ENCODE assay signal across 3 fruit fly cellular contexts in the genomic region with DNA sequence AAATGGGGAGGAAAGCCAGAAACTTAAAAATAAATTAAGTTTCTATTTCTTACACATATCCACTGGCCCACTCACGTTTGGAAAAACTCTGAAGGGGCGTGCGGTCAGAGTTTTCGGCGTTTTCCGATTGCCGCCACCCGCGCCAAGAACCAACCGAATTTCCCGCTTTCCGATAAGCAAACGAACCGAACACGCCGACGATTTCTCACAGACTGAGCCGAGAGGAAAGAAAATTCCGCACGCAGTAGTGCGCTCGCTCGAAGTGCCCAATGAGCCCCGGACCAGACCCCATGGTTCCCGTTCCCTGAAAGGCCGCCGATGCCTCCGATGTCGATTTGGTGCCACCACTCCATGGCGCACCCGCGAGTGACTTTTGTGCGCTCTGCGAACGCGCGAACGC.
A peak's percentile ranks its signal among the peaks of the same experiment; 100 is the strongest.
TF ChIP-seq lines count a peak whose summit lies in the region.

A gene (minus strand): TSS at position 219 of the 400 bp plus-strand sequence.

- TF ChIP-seq CTCF in whole organism, embryonic (GFP tag; optimal IDR thresholded peaks at IDR 0.05; lab: Kevin White, UChicago) = no peak

TF ChIP-seq in whole organism, embryonic, 481 proteins besides CTCF, POLR2A, EP300 and RAD21 (continues in another document):
- TF ChIP-seq fd3F (GFP tag; optimal IDR thresholded peaks at IDR 0.05; lab: Kevin White, UChicago) = no peak
- 0 out of 2 replicates have a peak, but pooled peaks have one; percentile 13 for TF ChIP-seq Adf1 (GFP tag; IDR thresholded peaks at IDR 0.05; lab: Robert Waterston, UW)
- 0 out of 3 replicates have a peak, but pooled peaks have one; percentile 37 for TF ChIP-seq CG6175 (GFP tag; IDR thresholded peaks at IDR 0.05; lab: Robert Waterston, UW)
- no peak for TF ChIP-seq CG10462 (GFP tag; optimal IDR thresholded peaks at IDR 0.05; lab: Kevin White, UChicago)
- TF ChIP-seq CG7745 (tag; optimal IDR thresholded peaks at IDR 0.05; lab: Kevin White, UChicago) = no peak
- no peak for TF ChIP-seq CG17186 (GFP tag; optimal IDR thresholded peaks at IDR 0.05; lab: Kevin White, UChicago)
- peak; percentile 80 for TF ChIP-seq CG10543 (GFP tag; optimal IDR thresholded peaks at IDR 0.05; lab: Kevin White, UChicago)
- TF ChIP-seq lbe (GFP tag; optimal IDR thresholded peaks at IDR 0.05; lab: Kevin White, UChicago) = no peak
- no peak for TF ChIP-seq CG7786 (GFP tag; optimal IDR thresholded peaks at IDR 0.05; lab: Kevin White, UChicago)
- no peak for TF ChIP-seq CG13287 (GFP tag; IDR thresholded peaks at IDR 0.05; lab: Robert Waterston, UW; ENCODE audit: partially characterized antibody)
- peak; percentile 13 for TF ChIP-seq CG17829 (tag; optimal IDR thresholded peaks at IDR 0.05; lab: Kevin White, UChicago)
- TF ChIP-seq zf30C (GFP tag; optimal IDR thresholded peaks at IDR 0.05; lab: Kevin White, UChicago) = no peak
- no peak for TF ChIP-seq az2 (GFP tag; optimal IDR thresholded peaks at IDR 0.05; lab: Kevin White, UChicago)
- TF ChIP-seq CG2129 (GFP tag; IDR thresholded peaks at IDR 0.05; lab: Robert Waterston, UW; ENCODE audit: partially characterized antibody) = no peak
- TF ChIP-seq ham (GFP tag; IDR thresholded peaks at IDR 0.05; lab: Robert Waterston, UW) = no peak
- no peak for TF ChIP-seq CG6813 (GFP tag; optimal IDR thresholded peaks at IDR 0.05; lab: Kevin White, UChicago)
- no peak for TF ChIP-seq trem (tag; optimal IDR thresholded peaks at IDR 0.05; lab: Kevin White, UChicago)
- TF ChIP-seq nmo (GFP tag; optimal IDR thresholded peaks at IDR 0.05; lab: Kevin White, UChicago) = no peak
- no peak for TF ChIP-seq ind (GFP tag; optimal IDR thresholded peaks at IDR 0.05; lab: Kevin White, UChicago)
- no peak for TF ChIP-seq Atf6 (GFP tag; IDR thresholded peaks at IDR 0.05; lab: Robert Waterston, UW)
- TF ChIP-seq Atf3 (GFP tag; optimal IDR thresholded peaks at IDR 0.05; lab: Kevin White, UChicago) = no peak
- TF ChIP-seq CG30020 (tag; optimal IDR thresholded peaks at IDR 0.05; lab: Kevin White, UChicago) = no peak
- no peak for TF ChIP-seq CG9437 (GFP tag; optimal IDR thresholded peaks at IDR 0.05; lab: Kevin White, UChicago)
- no peak for TF ChIP-seq jing (GFP tag; optimal IDR thresholded peaks at IDR 0.05; lab: Kevin White, UChicago)
- no peak for TF ChIP-seq CG16863 (GFP tag; optimal IDR thresholded peaks at IDR 0.05; lab: Kevin White, UChicago)
- no peak for TF ChIP-seq CG7839 (tag; optimal IDR thresholded peaks at IDR 0.05; lab: Kevin White, UChicago)
- peak; percentile 1 for TF ChIP-seq twi (tag; optimal IDR thresholded peaks at IDR 0.05; lab: Kevin White, UChicago)
- TF ChIP-seq CG31388 (GFP tag; optimal IDR thresholded peaks at IDR 0.05; lab: Kevin White, UChicago) = no peak
- TF ChIP-seq HLHmδ (GFP tag; optimal IDR thresholded peaks at IDR 0.05; lab: Kevin White, UChicago) = no peak

TF ChIP-seq in whole organism, prepupa, 60 proteins besides CTCF, POLR2A, EP300 and RAD21:
- TF ChIP-seq acj6 (GFP tag; optimal IDR thresholded peaks at IDR 0.05; lab: Kevin White, UChicago) (no peak), CG9139 (GFP tag; optimal IDR thresholded peaks at IDR 0.05; lab: Kevin White, UChicago) (no peak), Sox14 (GFP tag; optimal IDR thresholded peaks at IDR 0.05; lab: Kevin White, UChicago) (no peak), Eip78C (GFP tag; lab: Kevin White, UChicago) (peak; percentile 67), CG15336 (GFP tag; IDR thresholded peaks at IDR 0.05; lab: Robert Waterston, UW) (0 out of 2 replicates have a peak, but pooled peaks have one; percentile 26), eg (GFP tag; IDR thresholded peaks at IDR 0.05; lab: Robert Waterston, UW) (peak; percentile 41; the same call in 2 of the 3 replicates), CG6163 (GFP tag; IDR thresholded peaks at IDR 0.05; lab: Robert Waterston, UW) (peak; percentile 49; the same call in 1 of the 3 replicates)

TF ChIP-seq in whole organism, pupa, 21 proteins besides CTCF, POLR2A, EP300 and RAD21:
- TF ChIP-seq CG13204 (GFP tag; optimal IDR thresholded peaks at IDR 0.05; lab: Kevin White, UChicago) (peak; percentile 64), CG8159 (tag; optimal IDR thresholded peaks at IDR 0.05; lab: Kevin White, UChicago) (no peak), CG32121 (GFP tag; IDR thresholded peaks at IDR 0.05; lab: Robert Waterston, UW) (peak; percentile 38), CG12605 (GFP tag; IDR thresholded peaks at IDR 0.05; lab: Robert Waterston, UW) (peak; percentile 12; the same call in 1 of the 2 replicates), CG34367 (tag; optimal IDR thresholded peaks at IDR 0.05; lab: Kevin White, UChicago) (no peak), CG10348 (GFP tag; IDR thresholded peaks at IDR 0.05; lab: Robert Waterston, UW) (no peak), CG4496 (GFP tag; IDR thresholded peaks at IDR 0.05; lab: Robert Waterston, UW) (peak; percentile 67; the same call in 2 of the 3 replicates)
